Worm (Caenorhabditis elegans) whole organism, L1 larva: Measurements from ENCODE around the gene pycr-1.

ENCODE experiments used
- ceh-63 ChIP-seq: fragments of 200-800 bp; sonication (Bioruptor generic); optimal IDR thresholded peaks from 2 replicates; lab custom pipeline; 2018; ENCODE audit warnings: mild to moderate bottlenecking, missing genetic modification characterization, missing compliant biosample characterization
- ceh-82 ChIP-seq, 3 experiments: fragments of 150-350 bp in 1 of 3; sonication (generic microtip) in 2 of 3; optimal IDR thresholded peaks; 2 replicates each; lab custom pipeline; 2014 to 2017; ENCODE audit warnings: missing biosample characterization in 3 of 3, missing genetic modification characterization in 3 of 3
- elt-3 ChIP-seq, 6 experiments: fragments of 150-350 bp in 1 of 6; sonication (generic microtip); optimal IDR thresholded peaks; 2 replicates each; lab custom pipeline; 2017 to 2018; ENCODE audit warnings: missing biosample characterization in 6 of 6, missing genetic modification characterization in 6 of 6, inconsistent platforms in 1 of 6
- fos-1 ChIP-seq: fragments of 150-350 bp; optimal IDR thresholded peaks from 2 replicates; lab custom pipeline; 2014; ENCODE audit warnings: missing biosample characterization, missing genetic modification characterization
- isw-1 ChIP-seq: fragments of 200-800 bp; sonication (Bioruptor generic); IDR thresholded peaks from 2 replicates; pipeline ENCODE4 v1.3.6; 2022; ENCODE audit warnings: missing genetic modification characterization, missing compliant biosample characterization
- pqm-1 ChIP-seq: sonication (generic microtip); optimal IDR thresholded peaks from 3 replicates; lab custom pipeline; 2017; ENCODE audit warnings: missing biosample characterization, missing genetic modification characterization
- rnt-1 ChIP-seq: sonication (generic microtip); optimal IDR thresholded peaks from 2 replicates; lab custom pipeline; 2016; ENCODE audit warnings: mild to moderate bottlenecking, missing genetic modification characterization, moderate library complexity, missing compliant biosample characterization
- snu-23 ChIP-seq: sonication (generic microtip); optimal IDR thresholded peaks from 2 replicates; lab custom pipeline; 2016; ENCODE audit warnings: missing genetic modification characterization, missing compliant biosample characterization
- zip-4 ChIP-seq: fragments of 200-800 bp; sonication (Bioruptor generic); optimal IDR thresholded peaks from 2 replicates; lab custom pipeline; 2018; ENCODE audit warnings: mild to moderate bottlenecking, missing genetic modification characterization, moderate library complexity, missing compliant biosample characterization
- ztf-11 ChIP-seq, 2 experiments: sonication (generic microtip); optimal IDR thresholded peaks; 2 replicates each; lab custom pipeline; 2016 to 2017; ENCODE audit warnings: missing genetic modification characterization in 2 of 2, missing biosample characterization in 1 of 2, missing compliant biosample characterization in 1 of 2

DNA sequence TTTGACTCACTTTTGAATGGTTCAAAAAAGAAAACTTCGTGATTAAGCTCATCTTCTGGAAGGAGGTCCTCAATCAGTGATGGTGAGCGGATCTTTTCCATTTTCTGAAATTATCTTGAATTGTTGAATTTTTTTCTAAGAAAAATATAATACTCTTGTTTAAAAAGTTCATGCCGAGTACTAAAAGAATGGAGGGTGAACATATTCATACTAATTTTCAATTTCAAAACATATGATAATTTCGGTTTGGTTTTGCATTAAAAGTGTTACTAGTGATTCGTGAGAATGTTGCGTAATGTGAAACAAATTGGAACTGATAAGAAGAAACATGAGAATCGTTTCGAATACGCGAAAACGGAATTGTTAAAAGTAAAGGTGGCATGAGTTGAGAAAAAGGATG, 5.6 kb upstream of the pycr-1 start, which contains the start of gene lyst-1:
- TF ChIP-seq isw-1 (GFP tag; lab: Robert Waterston, UW) (no peak), zip-4 (GFP tag; lab: Kevin White, UChicago) (no peak), elt-3 (tag; optimal IDR thresholded peaks at IDR 0.05; lab: Kevin White, UChicago) (no peak), ztf-11 (tag; optimal IDR thresholded peaks at IDR 0.05; lab: Kevin White, UChicago) (no peak), rnt-1 (tag; lab: Kevin White, UChicago) (no peak), fos-1 (tag; lab: Kevin White, UChicago) (no peak), pqm-1 (no peak), snu-23 (GFP tag; lab: Kevin White, UChicago) (no peak), ceh-63 (GFP tag; lab: Kevin White, UChicago) (no peak), ceh-82 (tag; optimal IDR thresholded peaks at IDR 0.05; lab: Kevin White, UChicago) (no peak)
